Worm (Caenorhabditis elegans) whole organism, L4 larva: ENCODE measurements around the gene ZK285.2.

Experiments
- ama-1 ChIP-seq: fragments of 150-350 bp; optimal IDR thresholded peaks from 2 replicates; lab custom pipeline; 2014; ENCODE audit warnings: inconsistent platforms, mixed read lengths
- daf-8 ChIP-seq: fragments of 200-800 bp; sonication (Bioruptor generic); IDR thresholded peaks from 2 replicates; pipeline ENCODE4 v1.3.6; 2022; ENCODE audit warnings: missing genetic modification characterization, missing compliant biosample characterization
- dmd-6 ChIP-seq: fragments of 200-800 bp; sonication (Bioruptor generic); IDR thresholded peaks from 2 replicates; pipeline ENCODE4 v1.3.6; 2022; ENCODE audit warnings: missing genetic modification reagents, missing genetic modification characterization, missing compliant biosample characterization
- jun-1 ChIP-seq: fragments of 150-350 bp; optimal IDR thresholded peaks from 2 replicates; lab custom pipeline; 2014; ENCODE audit warnings: missing biosample characterization, missing genetic modification reagents, missing genetic modification characterization
- lin-15B ChIP-seq: fragments of 150-350 bp; sonication (generic microtip); optimal IDR thresholded peaks from 3 replicates; lab custom pipeline; 2014; ENCODE audit warnings: missing biosample characterization, missing genetic modification characterization
- mep-1 ChIP-seq: fragments of 150-350 bp; sonication (generic microtip); optimal IDR thresholded peaks from 3 replicates; lab custom pipeline; 2014; ENCODE audit warnings: missing biosample characterization, missing genetic modification characterization
- nhr-237 ChIP-seq: sonication (generic microtip); optimal IDR thresholded peaks from 2 replicates; lab custom pipeline; 2017; ENCODE audit warnings: missing biosample characterization, missing genetic modification characterization
- nhr-41 ChIP-seq: fragments of 200-800 bp; sonication (Bioruptor generic); IDR thresholded peaks from 2 replicates; pipeline ENCODE4 v1.3.6; 2022; ENCODE audit warnings: missing genetic modification reagents, missing genetic modification characterization, missing compliant biosample characterization
- nhr-6 ChIP-seq: fragments of 150-350 bp; optimal IDR thresholded peaks from 2 replicates; lab custom pipeline; 2014; ENCODE audit warnings: missing biosample characterization, missing genetic modification characterization
- nhr-76 ChIP-seq: fragments of 150-350 bp; optimal IDR thresholded peaks from 2 replicates; lab custom pipeline; 2014; ENCODE audit warnings: missing biosample characterization, missing genetic modification characterization
- set-16 ChIP-seq: fragments of 200-800 bp; sonication (Bioruptor generic); IDR thresholded peaks from 2 replicates; pipeline ENCODE4 v1.3.6; 2022; ENCODE audit warnings: missing genetic modification reagents, missing genetic modification characterization, missing compliant biosample characterization
- unc-62 ChIP-seq, 3 experiments: fragments of 150-350 bp in 1 of 3; sonication (generic microtip); optimal IDR thresholded peaks in 2 of 3; peaks in 1 of 3; 1 replicate in 1 of 3; 2 replicates in 2 of 3; lab custom pipeline; 2014 to 2017; ENCODE audit warnings: missing biosample characterization in 3 of 3, missing genetic modification characterization in 3 of 3, missing genetic modification reagents in 3 of 3, missing genotype in 1 of 3

DNA sequence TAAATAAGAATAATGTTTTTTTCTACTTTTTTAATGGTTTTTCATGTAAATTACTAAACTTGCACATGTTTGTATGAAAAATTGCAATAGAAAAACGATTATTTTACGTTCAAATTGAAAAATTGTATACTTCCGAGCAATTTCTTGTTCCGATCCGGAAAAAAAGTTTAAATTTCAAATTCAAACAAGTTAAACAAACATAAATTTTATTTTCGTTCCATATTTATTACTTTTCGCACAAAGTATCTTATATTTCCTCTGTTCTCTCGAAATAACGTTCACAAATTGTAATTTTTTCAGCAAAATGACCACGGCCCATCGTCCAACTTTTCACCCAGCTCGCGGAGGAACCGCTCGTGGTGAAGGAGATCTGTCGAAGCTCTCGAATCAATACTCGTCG lies 23.6 kb upstream of the ZK285.2 start, which contains the start of gene cwc-15:
- TF ChIP-seq nhr-6 (tag; lab: Kevin White, UChicago) (no peak), ama-1 (lab: Kevin White, UChicago) (no peak), dmd-6 (GFP tag; lab: Robert Waterston, UW) (no peak), nhr-76 (tag; lab: Kevin White, UChicago) (no peak), set-16 (GFP tag; lab: Robert Waterston, UW) (no peak), lin-15B (tag; lab: Kevin White, UChicago) (no peak), unc-62 (GFP tag; optimal IDR thresholded peaks at IDR 0.05 in 1 of 2; lab: Kevin White, UChicago) (no peak), unc-62 (tag; optimal IDR thresholded peaks at IDR 0.05; lab: Kevin White, UChicago) (no peak), daf-8 (no peak), jun-1 (tag; lab: Kevin White, UChicago) (no peak), nhr-41 (GFP tag; lab: Robert Waterston, UW) (no peak), mep-1 (tag; lab: Kevin White, UChicago) (no peak), nhr-237 (no peak)
